Worm (Caenorhabditis elegans) whole organism, young adult: ENCODE results near the gene T05H10.1.
A peak's percentile ranks its signal among the peaks of the same experiment; 100 is the strongest.

Experiments used
- B0336.3 ChIP-seq: fragments of 200-800 bp; sonication (Bioruptor generic); IDR thresholded peaks from 2 replicates; pipeline ENCODE4 v1.3.6; 2022; ENCODE audit warnings: missing genetic modification characterization, missing compliant biosample characterization
- C06A6.2 ChIP-seq: fragments of 200-800 bp; sonication (Bioruptor generic); conservative IDR thresholded peaks from 2 replicates; pipeline ENCODE4 v1.3.6; 2022; ENCODE audit warnings: missing genetic modification characterization, missing compliant biosample characterization
- D2030.7 ChIP-seq: fragments of 200-800 bp; sonication (Bioruptor generic); IDR thresholded peaks from 2 replicates; pipeline ENCODE4 v1.3.6; 2022; ENCODE audit warnings: missing genetic modification reagents, missing genetic modification characterization, missing compliant biosample characterization
- F33H1.4 ChIP-seq: fragments of 200-800 bp; sonication (Bioruptor generic); IDR thresholded peaks from 2 replicates; pipeline ENCODE4 v1.3.6; 2022; ENCODE audit warnings: missing genetic modification reagents, missing genetic modification characterization, missing compliant biosample characterization
- F37B4.10 ChIP-seq: fragments of 200-800 bp; sonication (Bioruptor generic); IDR thresholded peaks from 2 replicates; pipeline ENCODE4 v1.3.6; 2022; ENCODE audit warnings: missing genetic modification characterization, missing compliant biosample characterization
- F57A8.1 ChIP-seq: fragments of 200-800 bp; sonication (Bioruptor generic); optimal IDR thresholded peaks from 2 replicates; lab custom pipeline; 2018; ENCODE audit warnings: mild to moderate bottlenecking, missing genetic modification characterization, moderate library complexity, missing compliant biosample characterization
- F57C9.4 ChIP-seq: sonication (generic microtip); optimal IDR thresholded peaks from 2 replicates; lab custom pipeline; 2017; ENCODE audit warnings: mild to moderate bottlenecking, missing genetic modification characterization, missing compliant biosample characterization
- K11D2.4 ChIP-seq: fragments of 200-800 bp; sonication (Bioruptor generic); IDR thresholded peaks from 2 replicates; pipeline ENCODE4 v1.3.6; 2022; ENCODE audit warnings: missing genetic modification reagents, missing genetic modification characterization, missing compliant biosample characterization
- Y53F4B.3 ChIP-seq: fragments of 200-800 bp; sonication (Bioruptor generic); IDR thresholded peaks from 2 replicates; pipeline ENCODE4 v1.3.6; 2022; ENCODE audit warnings: missing genetic modification reagents, missing genetic modification characterization, missing compliant biosample characterization
- Y53G8AR.9 ChIP-seq: fragments of 200-800 bp; sonication (Bioruptor generic); conservative IDR thresholded peaks from 2 replicates; pipeline ENCODE4 v1.3.6; 2022; ENCODE audit warnings: missing genetic modification reagents, missing genetic modification characterization, missing compliant biosample characterization
- Y56A3A.18 ChIP-seq: fragments of 200-800 bp; sonication (Bioruptor generic); IDR thresholded peaks from 2 replicates; pipeline ENCODE4 v1.3.6; 2022; ENCODE audit warnings: missing genetic modification reagents, missing genetic modification characterization, missing compliant biosample characterization
- Y67H2A.10 ChIP-seq: fragments of 200-800 bp; sonication (Bioruptor generic); conservative IDR thresholded peaks from 2 replicates; pipeline ENCODE4 v1.3.6; 2022; ENCODE audit warnings: missing genetic modification reagents, missing genetic modification characterization, missing compliant biosample characterization
- aptf-2 ChIP-seq: fragments of 200-800 bp; sonication (Bioruptor generic); conservative IDR thresholded peaks from 2 replicates; pipeline ENCODE4 v1.3.6; 2022; ENCODE audit warnings: missing genetic modification reagents, missing genetic modification characterization, missing compliant biosample characterization
- attf-5 ChIP-seq: fragments of 200-800 bp; sonication (Bioruptor generic); optimal IDR thresholded peaks from 2 replicates; lab custom pipeline; 2018; ENCODE audit warnings: mild to moderate bottlenecking, missing genetic modification characterization, missing compliant biosample characterization
- cebp-1 ChIP-seq, 2 experiments: fragments of 200-800 bp in 1 of 2; sonication (Bioruptor generic) in 1 of 2; sonication (generic microtip) in 1 of 2; IDR thresholded peaks in 1 of 2; optimal IDR thresholded peaks in 1 of 2; 2 replicates each; pipeline versions ENCODE4 v1.3.6 to Lab custom; 2017 to 2022; ENCODE audit warnings: missing compliant biosample characterization in 2 of 2, missing genetic modification characterization in 2 of 2, mild to moderate bottlenecking in 1 of 2, missing genetic modification reagents in 1 of 2, moderate library complexity in 1 of 2
- ceh-100 ChIP-seq: fragments of 200-800 bp; sonication (Bioruptor generic); IDR thresholded peaks from 2 replicates; pipeline ENCODE4 v1.3.6; 2022; ENCODE audit warnings: missing genetic modification reagents, missing genetic modification characterization, missing compliant biosample characterization
- ceh-91 ChIP-seq: fragments of 200-800 bp; sonication (Bioruptor generic); IDR thresholded peaks from 2 replicates; pipeline ENCODE4 v1.3.6; 2022; ENCODE audit warnings: missing genetic modification reagents, missing genetic modification characterization, missing compliant biosample characterization
- chd-7 ChIP-seq: sonication (generic microtip); optimal IDR thresholded peaks from 2 replicates; lab custom pipeline; 2016; ENCODE audit warnings: mild to moderate bottlenecking, missing genetic modification characterization, moderate library complexity, missing compliant biosample characterization
- dox-1 ChIP-seq: fragments of 200-800 bp; sonication (Bioruptor generic); IDR thresholded peaks from 2 replicates; pipeline ENCODE4 v1.3.6; 2022; ENCODE audit warnings: missing genetic modification reagents, missing genetic modification characterization, missing compliant biosample characterization
- efl-1 ChIP-seq: fragments of 150-350 bp; optimal IDR thresholded peaks from 2 replicates; lab custom pipeline; 2014; ENCODE audit warnings: missing biosample characterization, missing genetic modification reagents, missing genetic modification characterization
- egl-18 ChIP-seq: fragments of 200-800 bp; sonication (Bioruptor generic); IDR thresholded peaks from 2 replicates; pipeline ENCODE4 v1.3.6; 2022; ENCODE audit warnings: missing genetic modification reagents, missing genetic modification characterization, missing compliant biosample characterization
- egl-44 ChIP-seq: fragments of 200-800 bp; sonication (Bioruptor generic); IDR thresholded peaks from 2 replicates; pipeline ENCODE4 v1.3.6; 2022; ENCODE audit warnings: missing genetic modification reagents, missing genetic modification characterization, missing compliant biosample characterization
- egrh-3 ChIP-seq: fragments of 200-800 bp; sonication (Bioruptor generic); IDR thresholded peaks from 2 replicates; pipeline ENCODE4 v1.3.6; 2022; ENCODE audit warnings: missing genetic modification reagents, missing genetic modification characterization, missing compliant biosample characterization
- ets-4 ChIP-seq: fragments of 200-800 bp; sonication (Bioruptor generic); optimal IDR thresholded peaks from 2 replicates; lab custom pipeline; 2018; ENCODE audit warnings: mild to moderate bottlenecking, missing genetic modification characterization, missing compliant biosample characterization
- hlh-12 ChIP-seq: sonication (generic microtip); optimal IDR thresholded peaks from 2 replicates; lab custom pipeline; 2016; ENCODE audit warnings: missing genetic modification characterization, missing compliant biosample characterization
- hlh-26 ChIP-seq: fragments of 200-800 bp; sonication (Bioruptor generic); conservative IDR thresholded peaks from 2 replicates; pipeline ENCODE4 v1.3.6; 2022; ENCODE audit warnings: missing genetic modification reagents, missing genetic modification characterization, missing compliant biosample characterization
- lir-1 ChIP-seq: fragments of 200-800 bp; sonication (Bioruptor generic); conservative IDR thresholded peaks from 2 replicates; pipeline ENCODE4 v1.3.6; 2022; ENCODE audit warnings: missing genetic modification reagents, missing genetic modification characterization, missing compliant biosample characterization
- madf-3 ChIP-seq: fragments of 200-800 bp; sonication (Bioruptor generic); IDR thresholded peaks from 2 replicates; pipeline ENCODE4 v1.3.6; 2022; ENCODE audit warnings: missing genetic modification reagents, missing genetic modification characterization, missing compliant biosample characterization
- madf-8 ChIP-seq: fragments of 200-800 bp; sonication (Bioruptor generic); conservative IDR thresholded peaks from 2 replicates; pipeline ENCODE4 v1.3.6; 2022; ENCODE audit warnings: missing genetic modification reagents, missing genetic modification characterization, missing compliant biosample characterization
- mcd-1 ChIP-seq: fragments of 200-800 bp; sonication (Bioruptor generic); IDR thresholded peaks from 2 replicates; pipeline ENCODE4 v1.3.6; 2022; ENCODE audit warnings: missing genetic modification reagents, missing genetic modification characterization, missing compliant biosample characterization
- nfyb-1 ChIP-seq: fragments of 200-800 bp; sonication (Bioruptor generic); IDR thresholded peaks from 2 replicates; pipeline ENCODE4 v1.3.6; 2022; ENCODE audit warnings: missing genetic modification reagents, missing genetic modification characterization, missing compliant biosample characterization
- nhr-120 ChIP-seq: fragments of 200-800 bp; sonication (Bioruptor generic); IDR thresholded peaks from 2 replicates; pipeline ENCODE4 v1.3.6; 2022; ENCODE audit warnings: missing genetic modification characterization, missing compliant biosample characterization
- nhr-27 ChIP-seq: fragments of 200-800 bp; sonication (Bioruptor generic); optimal IDR thresholded peaks from 2 replicates; lab custom pipeline; 2018; ENCODE audit warnings: mild to moderate bottlenecking, missing genetic modification characterization, moderate library complexity, missing compliant biosample characterization
- nhr-90 ChIP-seq: sonication (generic microtip); optimal IDR thresholded peaks from 2 replicates; lab custom pipeline; 2016; ENCODE audit warnings: missing genotype, mild to moderate bottlenecking, missing genetic modification characterization, missing compliant biosample characterization
- pbrm-1 ChIP-seq: fragments of 200-800 bp; sonication (Bioruptor generic); IDR thresholded peaks from 2 replicates; pipeline ENCODE4 v1.3.6; 2022; ENCODE audit warnings: missing genetic modification reagents, missing genetic modification characterization, missing compliant biosample characterization
- rcor-1 ChIP-seq: fragments of 200-800 bp; sonication (Bioruptor generic); IDR thresholded peaks from 2 replicates; pipeline ENCODE4 v1.3.6; 2022; ENCODE audit warnings: missing genetic modification reagents, missing genetic modification characterization, missing compliant biosample characterization
- rec-8 ChIP-seq, 2 experiments: sonication (generic microtip); optimal IDR thresholded peaks; 2 replicates each; lab custom pipeline; 2016; ENCODE audit warnings: mild to moderate bottlenecking in 2 of 2, missing genetic modification characterization in 2 of 2, missing genetic modification reagents in 2 of 2, missing genotype in 2 of 2, missing biosample characterization in 1 of 2, missing compliant biosample characterization in 1 of 2, moderate library complexity in 1 of 2
- rpc-1 ChIP-seq, 2 experiments: fragments of 150-350 bp in 1 of 2; sonication (generic microtip) in 1 of 2; optimal IDR thresholded peaks; 2 replicates each; lab custom pipeline; 2014 to 2018; ENCODE audit warnings: missing biosample characterization in 1 of 2, missing genetic modification characterization in 1 of 2, missing genetic modification reagents in 1 of 2, missing genotype in 1 of 2
- snpc-1.1 ChIP-seq: sonication (generic microtip); optimal IDR thresholded peaks from 2 replicates; lab custom pipeline; 2017; ENCODE audit warnings: missing genetic modification characterization, mild to moderate bottlenecking, missing compliant biosample characterization, antibody characterized with exemption, moderate library complexity, missing genotype, missing genetic modification reagents; ENCODE audit not compliant: insufficient read depth
- tbp1 ChIP-seq: fragments of 200-800 bp; sonication (Bioruptor generic); optimal IDR thresholded peaks from 2 replicates; lab custom pipeline; 2018; ENCODE audit warnings: mild to moderate bottlenecking, missing genetic modification characterization, missing compliant biosample characterization
- unc-62 ChIP-seq: fragments of 150-350 bp; optimal IDR thresholded peaks from 2 replicates; lab custom pipeline; 2014; ENCODE audit warnings: missing biosample characterization, missing genetic modification reagents, missing genetic modification characterization
- xnd-1 ChIP-seq: sonication (generic microtip); optimal IDR thresholded peaks from 2 replicates; lab custom pipeline; 2016; ENCODE audit warnings: missing genotype, missing genetic modification reagents, missing genetic modification characterization, missing compliant biosample characterization
- ztf-22 ChIP-seq: fragments of 200-800 bp; sonication (Bioruptor generic); optimal IDR thresholded peaks from 2 replicates; lab custom pipeline; 2018; ENCODE audit warnings: mild to moderate bottlenecking, missing genetic modification characterization, moderate library complexity, missing compliant biosample characterization
- ztf-3 ChIP-seq: fragments of 200-800 bp; sonication (Bioruptor generic); optimal IDR thresholded peaks from 2 replicates; lab custom pipeline; 2018; ENCODE audit warnings: mild to moderate bottlenecking, missing genetic modification characterization, missing compliant biosample characterization
- ztf-6 ChIP-seq: fragments of 200-800 bp; sonication (Bioruptor generic); IDR thresholded peaks from 2 replicates; pipeline ENCODE4 v1.3.6; 2022; ENCODE audit warnings: missing genetic modification reagents, missing genetic modification characterization, missing compliant biosample characterization

Gene T05H10.1

ce11 chrII:8016167-8016566, 26.2 kb upstream of the T05H10.1 start:
- TF ChIP-seq dox-1 (GFP tag; lab: Robert Waterston, UW) (peak; percentile 37; the same call in 1 of the 2 replicates), Y56A3A.18 (no peak), ets-4 (no peak), egl-44 (GFP tag; lab: Robert Waterston, UW) (peak; percentile 32; the same call in 1 of the 2 replicates), D2030.7 (GFP tag; lab: Robert Waterston, UW) (no peak), rec-8 (tag; optimal IDR thresholded peaks at IDR 0.05; lab: Kevin White, UChicago) (no peak), egrh-3 (GFP tag; lab: Robert Waterston, UW) (peak; percentile 9; the same call in 1 of the 2 replicates), ztf-6 (GFP tag; lab: Robert Waterston, UW) (no peak), egl-18 (GFP tag; lab: Robert Waterston, UW) (no peak), cebp-1 (GFP tag; IDR thresholded peaks at IDR 0.05; lab: Robert Waterston, UW) (no peak), cebp-1 (tag; optimal IDR thresholded peaks at IDR 0.05; lab: Kevin White, UChicago) (peak; percentile 53), mcd-1 (GFP tag; lab: Robert Waterston, UW) (peak; percentile 49), Y53F4B.3 (no peak), nfyb-1 (GFP tag; lab: Robert Waterston, UW) (peak; percentile 28; the same call in 1 of the 2 replicates), chd-7 (peak; percentile 51), ztf-22 (GFP tag; lab: Kevin White, UChicago) (peak; percentile 78), ceh-91 (GFP tag; lab: Robert Waterston, UW) (no peak), nhr-27 (tag; lab: Kevin White, UChicago) (no peak), pbrm-1 (GFP tag; lab: Robert Waterston, UW) (peak; percentile 46; the same call in 1 of the 2 replicates), hlh-26 (GFP tag; lab: Robert Waterston, UW) (no peak), madf-3 (GFP tag; lab: Robert Waterston, UW) (0 out of 2 replicates have a peak, but pooled peaks have one; percentile 60), K11D2.4 (GFP tag; lab: Robert Waterston, UW) (0 out of 2 replicates have a peak, but pooled peaks have one; percentile 36), ceh-100 (GFP tag; lab: Robert Waterston, UW) (no peak), madf-8 (GFP tag; lab: Robert Waterston, UW) (no peak), aptf-2 (GFP tag; lab: Robert Waterston, UW) (no peak), Y53G8AR.9 (GFP tag; lab: Robert Waterston, UW) (peak; percentile 43; the same call in 1 of the 2 replicates), C06A6.2 (GFP tag; lab: Robert Waterston, UW) (0 out of 2 replicates have a peak, but pooled peaks have one; percentile 23), F33H1.4 (peak; percentile 11; the same call in 1 of the 2 replicates), hlh-12 (tag; lab: Kevin White, UChicago) (no peak), snpc-1.1 (no peak), unc-62 (GFP tag; lab: Kevin White, UChicago) (peak; percentile 60), attf-5 (no peak), F57C9.4 (tag; lab: Kevin White, UChicago) (no peak), F57A8.1 (no peak)

- no peak for TF ChIP-seq xnd-1 (tag; lab: Kevin White, UChicago)
- TF ChIP-seq madf-3 (GFP tag; lab: Robert Waterston, UW): no peak
- TF ChIP-seq rpc-1 (optimal IDR thresholded peaks at IDR 0.05; lab: Kevin White, UChicago): no peak
- no peak for TF ChIP-seq rpc-1 (tag; optimal IDR thresholded peaks at IDR 0.05; lab: Kevin White, UChicago)
- TF ChIP-seq ztf-3 (GFP tag; lab: Kevin White, UChicago): peak; percentile 40
- 0 out of 2 replicates have a peak, but pooled peaks have one; percentile 60 for TF ChIP-seq lir-1 (GFP tag; lab: Robert Waterston, UW)
- 0 out of 2 replicates have a peak, but pooled peaks have one; percentile 33 for TF ChIP-seq egl-44 (GFP tag; lab: Robert Waterston, UW)
- TF ChIP-seq Y53F4B.3: no peak
- peak; percentile 22 for TF ChIP-seq nhr-90 (tag; lab: Kevin White, UChicago)
- TF ChIP-seq D2030.7 (GFP tag; lab: Robert Waterston, UW): no peak
- TF ChIP-seq tbp1 (GFP tag; lab: Kevin White, UChicago): peak; percentile 55
- no peak for TF ChIP-seq F37B4.10 (GFP tag; lab: Robert Waterston, UW)
- TF ChIP-seq nhr-27 (tag; lab: Kevin White, UChicago): no peak
- peak; percentile 76 for TF ChIP-seq C06A6.2 (GFP tag; lab: Robert Waterston, UW)
- peak; percentile 66 for TF ChIP-seq rcor-1 (GFP tag; lab: Robert Waterston, UW)
- TF ChIP-seq Y67H2A.10 (GFP tag; lab: Robert Waterston, UW): peak; percentile 51; the same call in 1 of the 2 replicates
- no peak for TF ChIP-seq efl-1 (GFP tag; lab: Kevin White, UChicago)
- TF ChIP-seq B0336.3 (GFP tag; lab: Robert Waterston, UW): 0 out of 2 replicates have a peak, but pooled peaks have one; percentile 8
- 0 out of 2 replicates have a peak, but pooled peaks have one; percentile 30 for TF ChIP-seq pbrm-1 (GFP tag; lab: Robert Waterston, UW)
- peak; percentile 57 for TF ChIP-seq mcd-1 (GFP tag; lab: Robert Waterston, UW)
- peak; percentile 17 for TF ChIP-seq ztf-22 (GFP tag; lab: Kevin White, UChicago)
- TF ChIP-seq nhr-120: no peak
- TF ChIP-seq Y53G8AR.9 (GFP tag; lab: Robert Waterston, UW): 0 out of 2 replicates have a peak, but pooled peaks have one; percentile 54
Observed at ce11 chrII:8016761-8017160, 25.6 kb upstream of the T05H10.1 start.
